Fruit fly (Drosophila melanogaster): ENCODE measurements around the gene CG14411.

CG14411 gene

dm6 chrX:14840417-14840872 is 8.0 kb downstream of the CG14411 start (continued):
- no peak for TF ChIP-seq CG6254 (GFP tag; optimal IDR thresholded peaks at IDR 0.05)
- 0 out of 3 replicates have a peak, but pooled peaks have one; percentile 43 for TF ChIP-seq CG17361 (GFP tag; IDR thresholded peaks at IDR 0.05)
- TF ChIP-seq ac (GFP tag; optimal IDR thresholded peaks at IDR 0.05): no peak
- TF ChIP-seq Hsf (GFP tag; optimal IDR thresholded peaks at IDR 0.05): no peak
- TF ChIP-seq Xrp1 (GFP tag; IDR thresholded peaks at IDR 0.05): peak; percentile 62; the same call in 1 of the 2 replicates
- peak; percentile 41 for TF ChIP-seq CG17359 (tag; optimal IDR thresholded peaks at IDR 0.05)
- TF ChIP-seq disco-r (GFP tag; optimal IDR thresholded peaks at IDR 0.05): no peak
- no peak; the same call in 1 of the 2 replicates for TF ChIP-seq vvl (GFP tag; IDR thresholded peaks at IDR 0.05)
- peak; percentile 56 for TF ChIP-seq dmrt99B (tag; optimal IDR thresholded peaks at IDR 0.05)
- TF ChIP-seq hbn (GFP tag; IDR thresholded peaks at IDR 0.05; ENCODE audit: partially characterized antibody): no peak
- TF ChIP-seq CG10321 (GFP tag; IDR thresholded peaks at IDR 0.05): no peak
- TF ChIP-seq CG9437 (GFP tag; optimal IDR thresholded peaks at IDR 0.05): no peak
- TF ChIP-seq run (tag; optimal IDR thresholded peaks at IDR 0.05): no peak
- peak; percentile 6 for TF ChIP-seq D19B (GFP tag; optimal IDR thresholded peaks at IDR 0.05)
- TF ChIP-seq Adf1 (GFP tag; IDR thresholded peaks at IDR 0.05): no peak
- no peak for TF ChIP-seq wor (GFP tag; IDR thresholded peaks at IDR 0.05)
- no peak for TF ChIP-seq Antp (GFP tag; optimal IDR thresholded peaks at IDR 0.05)
- TF ChIP-seq chn (GFP tag; optimal IDR thresholded peaks at IDR 0.05): no peak
- peak; percentile 67 for TF ChIP-seq Blimp-1 (GFP tag; optimal IDR thresholded peaks at IDR 0.05)
- TF ChIP-seq CG1792 (GFP tag; optimal IDR thresholded peaks at IDR 0.05): no peak
- TF ChIP-seq luna (GFP tag; optimal IDR thresholded peaks at IDR 0.05): no peak
- TF ChIP-seq ara (GFP tag; IDR thresholded peaks at IDR 0.05): no peak
- TF ChIP-seq CG12071 (GFP tag; optimal IDR thresholded peaks at IDR 0.05): no peak
- TF ChIP-seq CoRest (tag; optimal IDR thresholded peaks at IDR 0.05): peak; percentile 67
- peak; percentile 28 for TF ChIP-seq CG10147 (GFP tag; optimal IDR thresholded peaks at IDR 0.05)
- peak; percentile 16 for TF ChIP-seq lilli (GFP tag; optimal IDR thresholded peaks at IDR 0.05)
- TF ChIP-seq CG6765 (GFP tag; optimal IDR thresholded peaks at IDR 0.05): no peak
- no peak for TF ChIP-seq jumu (GFP tag; optimal IDR thresholded peaks at IDR 0.05)
- peak; percentile 12 for TF ChIP-seq Ssrp (tag; optimal IDR thresholded peaks at IDR 0.05)
- TF ChIP-seq CG12236 (GFP tag; optimal IDR thresholded peaks at IDR 0.05): no peak
- no peak for TF ChIP-seq wdn (GFP tag; IDR thresholded peaks at IDR 0.05)
- TF ChIP-seq lab (GFP tag; optimal IDR thresholded peaks at IDR 0.05): peak; percentile 42
- TF ChIP-seq CG34422 (GFP tag; IDR thresholded peaks at IDR 0.05): no peak
- no peak for TF ChIP-seq Mes4 (GFP tag; optimal IDR thresholded peaks at IDR 0.05)
- no peak for TF ChIP-seq CG10462 (GFP tag; optimal IDR thresholded peaks at IDR 0.05)
- TF ChIP-seq H15 (GFP tag; IDR thresholded peaks at IDR 0.05): no peak
- TF ChIP-seq CG6689 (GFP tag; IDR thresholded peaks at IDR 0.05): peak; percentile 46
- TF ChIP-seq Med (GFP tag): no peak
- TF ChIP-seq CG4617 (GFP tag; optimal IDR thresholded peaks at IDR 0.05; ENCODE audit: borderline replicate concordance): no peak
- TF ChIP-seq Side (GFP tag; optimal IDR thresholded peaks at IDR 0.05): no peak
- TF ChIP-seq CG12942 (GFP tag; optimal IDR thresholded peaks at IDR 0.05): no peak
- no peak for TF ChIP-seq crc (GFP tag; optimal IDR thresholded peaks at IDR 0.05)
- TF ChIP-seq Hr51 (GFP tag; optimal IDR thresholded peaks at IDR 0.05): peak in 1 of 2 experiments; percentile 65
- TF ChIP-seq CG31441 (GFP tag; IDR thresholded peaks at IDR 0.05): peak; percentile 64
- TF ChIP-seq CTCF (GFP tag; optimal IDR thresholded peaks at IDR 0.05): no peak
- TF ChIP-seq pfk (GFP tag; optimal IDR thresholded peaks at IDR 0.05): no peak
- 0 out of 2 replicates have a peak, but pooled peaks have one; percentile 18 for TF ChIP-seq dimm (GFP tag; IDR thresholded peaks at IDR 0.05)
- no peak for TF ChIP-seq Ets97D (GFP tag; optimal IDR thresholded peaks at IDR 0.05)
- TF ChIP-seq Spps (tag; optimal IDR thresholded peaks at IDR 0.05): no peak
- no peak for TF ChIP-seq ftz-f1 (GFP tag; optimal IDR thresholded peaks at IDR 0.05)
- peak; percentile 24 for TF ChIP-seq CG14710 (tag; optimal IDR thresholded peaks at IDR 0.05)
- no peak for TF ChIP-seq vnd (GFP tag; IDR thresholded peaks at IDR 0.05; ENCODE audit: partially characterized antibody)
